ENCODE assay signal across 5 fruit fly cellular contexts in the genomic region with DNA sequence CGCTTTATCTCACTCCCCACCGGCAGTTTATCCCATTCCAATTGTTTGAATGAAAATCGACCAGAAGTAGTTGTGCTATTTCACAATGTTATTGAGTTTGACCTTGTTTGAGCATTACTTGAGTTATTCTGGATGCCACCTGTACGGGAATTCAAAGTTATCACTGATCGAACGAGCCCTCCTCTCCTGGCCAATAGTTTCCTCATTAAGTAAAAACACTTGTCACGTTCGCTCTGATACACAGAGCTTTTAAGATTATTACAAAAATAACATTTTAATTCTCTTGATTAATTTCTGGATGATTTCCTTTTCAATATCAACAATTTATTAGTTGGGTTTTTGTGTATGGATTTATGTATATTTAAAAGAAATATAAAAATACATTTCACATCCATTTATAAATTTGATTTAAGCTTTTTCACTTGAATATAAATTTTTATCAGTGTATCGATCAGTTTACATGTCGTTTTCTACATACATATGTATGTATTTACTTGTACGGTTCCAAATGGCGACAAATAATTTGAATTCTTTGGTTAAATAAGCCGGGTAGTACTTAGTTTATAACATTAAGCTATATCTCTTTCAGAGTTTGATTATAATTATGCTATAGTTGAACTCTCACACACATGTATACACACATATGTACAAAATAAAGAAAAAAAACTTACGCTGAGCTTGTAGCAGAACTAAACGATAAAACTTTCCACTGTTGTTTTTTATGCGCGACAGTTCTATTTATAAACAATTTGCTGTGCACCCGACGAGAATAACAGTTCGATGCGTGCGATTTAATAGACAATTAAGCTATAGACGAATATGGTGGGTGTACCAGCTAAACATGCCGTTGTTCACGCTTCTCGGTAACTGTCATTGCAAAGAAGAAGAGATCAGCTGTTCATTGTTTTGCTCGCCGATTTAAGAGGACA.
TF ChIP-seq lines count a peak whose summit lies in the region.

TSS of gene CG3609 (minus strand) at position 810 of the 929 bp plus-strand sequence.
TSS of gene CG15390 (plus strand) at position 896 of the 929 bp plus-strand sequence.

TF ChIP-seq in whole organism, adult, 20 proteins besides CTCF, POLR2A, EP300 and RAD21 (continued from another document):
- TF ChIP-seq tj (GFP tag; optimal IDR thresholded peaks at IDR 0.05; lab: Kevin White, UChicago) (peak; percentile 67), Mnt (GFP tag; optimal IDR thresholded peaks at IDR 0.05; lab: Kevin White, UChicago) (peak; percentile 96), ovo (GFP tag; optimal IDR thresholded peaks at IDR 0.05; lab: Kevin White, UChicago) (peak; percentile 79), CG14711 (tag; optimal IDR thresholded peaks at IDR 0.05; lab: Kevin White, UChicago) (peak; percentile 65), CG33017 (tag; optimal IDR thresholded peaks at IDR 0.05; lab: Kevin White, UChicago) (peak; percentile 92)

TF ChIP-seq in whole organism, embryonic, 481 proteins besides CTCF, POLR2A, EP300 and RAD21 (continued from another document and continues in another):
- TF ChIP-seq CG12942 (GFP tag; optimal IDR thresholded peaks at IDR 0.05; lab: Kevin White, UChicago) (peak; percentile 77), nerfin-2 (GFP tag; IDR thresholded peaks at IDR 0.05; lab: Robert Waterston, UW; ENCODE audit: partially characterized antibody) (no peak), Antp (GFP tag; optimal IDR thresholded peaks at IDR 0.05; lab: Kevin White, UChicago) (peak; percentile 94), CG12219 (GFP tag; optimal IDR thresholded peaks at IDR 0.05; lab: Kevin White, UChicago) (peak; percentile 76), Meics (GFP tag; optimal IDR thresholded peaks at IDR 0.05; lab: Kevin White, UChicago) (peak; percentile 70), Ravus (GFP tag; IDR thresholded peaks at IDR 0.05; lab: Robert Waterston, UW) (no peak; the same call in 1 of the 2 replicates), CG11695 (GFP tag; IDR thresholded peaks at IDR 0.05; lab: Robert Waterston, UW) (peak; percentile 65), gcm2 (GFP tag; optimal IDR thresholded peaks at IDR 0.05; lab: Kevin White, UChicago) (peak; percentile 68), CkIIα-i1 (GFP tag; IDR thresholded peaks at IDR 0.05; lab: Robert Waterston, UW) (0 out of 2 replicates have a peak, but pooled peaks have one; percentile 5), H2.0 (GFP tag; IDR thresholded peaks at IDR 0.05; lab: Robert Waterston, UW) (peak; percentile 79), ap (GFP tag; IDR thresholded peaks at IDR 0.05; lab: Robert Waterston, UW) (peak; percentile 30; the same call in 1 of the 2 replicates), tio (GFP tag; optimal IDR thresholded peaks at IDR 0.05; lab: Kevin White, UChicago) (peak; percentile 23), Camta (GFP tag; optimal IDR thresholded peaks at IDR 0.05; lab: Kevin White, UChicago) (peak; percentile 67), CG9727 (GFP tag; optimal IDR thresholded peaks at IDR 0.05; lab: Kevin White, UChicago) (peak; percentile 54), CG2202 (tag; optimal IDR thresholded peaks at IDR 0.05; lab: Kevin White, UChicago) (peak; percentile 28), Lim3 (GFP tag; IDR thresholded peaks at IDR 0.05; lab: Robert Waterston, UW) (no peak), CG16815 (GFP tag; optimal IDR thresholded peaks at IDR 0.05; lab: Kevin White, UChicago) (peak; percentile 48), btn (GFP tag; optimal IDR thresholded peaks at IDR 0.05; lab: Kevin White, UChicago) (peak; percentile 77), CG4360 (GFP tag; IDR thresholded peaks at IDR 0.05; lab: Robert Waterston, UW) (no peak), maf-S (GFP tag; optimal IDR thresholded peaks at IDR 0.05; lab: Kevin White, UChicago) (peak; percentile 90), sens-2 (GFP tag; IDR thresholded peaks at IDR 0.05; lab: Robert Waterston, UW) (peak; percentile 59), Nf-YC (tag; optimal IDR thresholded peaks at IDR 0.05; lab: Kevin White, UChicago) (peak; percentile 59), Neu2 (GFP tag; optimal IDR thresholded peaks at IDR 0.05; lab: Kevin White, UChicago; ENCODE audit: borderline replicate concordance) (no peak), so (GFP tag; IDR thresholded peaks at IDR 0.05; lab: Robert Waterston, UW) (no peak; the same call in 2 of the 3 replicates), CG2678 (tag; optimal IDR thresholded peaks at IDR 0.05; lab: Kevin White, UChicago) (peak; percentile 66), fu2 (GFP tag; optimal IDR thresholded peaks at IDR 0.05; lab: Kevin White, UChicago) (peak; percentile 83)

TF ChIP-seq in whole organism, prepupa, 60 proteins besides CTCF, POLR2A, EP300 and RAD21 (continued from another document and continues in another):
- TF ChIP-seq CG6808 (GFP tag; optimal IDR thresholded peaks at IDR 0.05; lab: Kevin White, UChicago) (peak; percentile 71), Eip78C (GFP tag; lab: Kevin White, UChicago) (peak; percentile 92), Hr4 (GFP tag; optimal IDR thresholded peaks at IDR 0.05; lab: Kevin White, UChicago) (peak; percentile 85), Hr39 (GFP tag; optimal IDR thresholded peaks at IDR 0.05; lab: Kevin White, UChicago) (peak; percentile 83), vri (GFP tag; optimal IDR thresholded peaks at IDR 0.05; lab: Kevin White, UChicago) (peak; percentile 89), Met (GFP tag; optimal IDR thresholded peaks at IDR 0.05; lab: Kevin White, UChicago) (peak; percentile 84), CG10669 (GFP tag; optimal IDR thresholded peaks at IDR 0.05; lab: Kevin White, UChicago) (peak; percentile 66), salr (GFP tag; optimal IDR thresholded peaks at IDR 0.05; lab: Kevin White, UChicago) (peak; percentile 73 to 76), CG9139 (GFP tag; optimal IDR thresholded peaks at IDR 0.05; lab: Kevin White, UChicago) (peak; percentile 76), CG6163 (GFP tag; IDR thresholded peaks at IDR 0.05; lab: Robert Waterston, UW) (peak; percentile 92), pdm3 (GFP tag; optimal IDR thresholded peaks at IDR 0.05; lab: Kevin White, UChicago) (peak; percentile 88), Blimp-1 (GFP tag; optimal IDR thresholded peaks at IDR 0.05; lab: Kevin White, UChicago) (peak; percentile 24), CG7368 (GFP tag; optimal IDR thresholded peaks at IDR 0.05; lab: Kevin White, UChicago) (peak; percentile 60), eg (GFP tag; IDR thresholded peaks at IDR 0.05; lab: Robert Waterston, UW) (peak; percentile 88), svp (GFP tag; lab: Kevin White, UChicago) (peak; percentile 88), fd59A (GFP tag; optimal IDR thresholded peaks at IDR 0.05; lab: Kevin White, UChicago) (peak; percentile 55), Gug (GFP tag; IDR thresholded peaks at IDR 0.05; lab: Robert Waterston, UW) (peak; percentile 46), CG8119 (GFP tag; IDR thresholded peaks at IDR 0.05; lab: Robert Waterston, UW) (peak; percentile 75), CG4318 (GFP tag; optimal IDR thresholded peaks at IDR 0.05; lab: Kevin White, UChicago) (peak; percentile 20), topi (GFP tag; optimal IDR thresholded peaks at IDR 0.05; lab: Kevin White, UChicago) (peak; percentile 73), CG31627 (GFP tag; optimal IDR thresholded peaks at IDR 0.05; lab: Kevin White, UChicago) (peak; percentile 83), fkh (GFP tag; optimal IDR thresholded peaks at IDR 0.05; lab: Kevin White, UChicago) (peak; percentile 76), Sox102F (GFP tag; optimal IDR thresholded peaks at IDR 0.05; lab: Kevin White, UChicago) (peak; percentile 89), CG3032 (tag; optimal IDR thresholded peaks at IDR 0.05; lab: Kevin White, UChicago) (peak; percentile 41), CG10631 (GFP tag; optimal IDR thresholded peaks at IDR 0.05; lab: Kevin White, UChicago) (peak; percentile 65), CG1621 (tag; optimal IDR thresholded peaks at IDR 0.05; lab: Kevin White, UChicago) (peak; percentile 79), CG11762 (GFP tag; optimal IDR thresholded peaks at IDR 0.05; lab: Kevin White, UChicago; ENCODE audit: insufficient read depth) (no peak), Hr38 (GFP tag; optimal IDR thresholded peaks at IDR 0.05; lab: Kevin White, UChicago) (peak; percentile 76), CG15336 (GFP tag; IDR thresholded peaks at IDR 0.05; lab: Robert Waterston, UW) (peak; percentile 78), fd85E (GFP tag; optimal IDR thresholded peaks at IDR 0.05; lab: Kevin White, UChicago) (no peak)

TF ChIP-seq in whole organism, pupa, 21 proteins besides CTCF, POLR2A, EP300 and RAD21 (continued from another document):
- peak; percentile 54 for TF ChIP-seq CG14655 (GFP tag; optimal IDR thresholded peaks at IDR 0.05; lab: Kevin White, UChicago)
- peak; percentile 49 for TF ChIP-seq CG8159 (tag; optimal IDR thresholded peaks at IDR 0.05; lab: Kevin White, UChicago)
- TF ChIP-seq Snoo (tag; optimal IDR thresholded peaks at IDR 0.05; lab: Kevin White, UChicago): peak; percentile 60

TF ChIP-seq in whole organism, wandering third instar larva, 38 proteins besides CTCF, POLR2A, EP300 and RAD21 (continued from another document):
- TF ChIP-seq Hr83 (GFP tag; optimal IDR thresholded peaks at IDR 0.05; lab: Kevin White, UChicago; ENCODE audit: poor library complexity, severe bottlenecking) (peak; percentile 98), Mio (GFP tag; optimal IDR thresholded peaks at IDR 0.05; lab: Kevin White, UChicago) (peak; percentile 62), lola (GFP tag; optimal IDR thresholded peaks at IDR 0.05; lab: Kevin White, UChicago) (no peak), brk (GFP tag; optimal IDR thresholded peaks at IDR 0.05; lab: Kevin White, UChicago) (peak; percentile 59), Hr78 (GFP tag; optimal IDR thresholded peaks at IDR 0.05; lab: Kevin White, UChicago) (no peak), Rel (GFP tag; optimal IDR thresholded peaks at IDR 0.05; lab: Kevin White, UChicago) (peak; percentile 37), Rel (tag; optimal IDR thresholded peaks at IDR 0.05; lab: Kevin White, UChicago) (peak; percentile 61), OdsH (GFP tag; optimal IDR thresholded peaks at IDR 0.05; lab: Kevin White, UChicago) (peak; percentile 86), CG9705 (GFP tag; optimal IDR thresholded peaks at IDR 0.05; lab: Kevin White, UChicago) (peak; percentile 49), dl (GFP tag; optimal IDR thresholded peaks at IDR 0.05; lab: Kevin White, UChicago; ENCODE audit: insufficient read depth in 1 of 2, partially characterized antibody in 2 of 2) (no peak), sv (GFP tag; optimal IDR thresholded peaks at IDR 0.05; lab: Kevin White, UChicago) (peak; percentile 83), usp (GFP tag; optimal IDR thresholded peaks at IDR 0.05; lab: Kevin White, UChicago) (no peak), N (GFP tag; optimal IDR thresholded peaks at IDR 0.05; lab: Kevin White, UChicago) (no peak), fru (GFP tag; optimal IDR thresholded peaks at IDR 0.05; lab: Kevin White, UChicago) (peak; percentile 84), HLH106 (tag; optimal IDR thresholded peaks at IDR 0.05; lab: Kevin White, UChicago) (peak; percentile 76), h (GFP tag; optimal IDR thresholded peaks at IDR 0.05; lab: Kevin White, UChicago) (peak; percentile 91), Hnf4 (GFP tag; optimal IDR thresholded peaks at IDR 0.05; lab: Kevin White, UChicago) (peak; percentile 94), psq (GFP tag; optimal IDR thresholded peaks at IDR 0.05; lab: Kevin White, UChicago) (peak; percentile 71), CG32264 (GFP tag; optimal IDR thresholded peaks at IDR 0.05; lab: Kevin White, UChicago) (peak; percentile 51), Dfd (GFP tag; optimal IDR thresholded peaks at IDR 0.05; lab: Kevin White, UChicago) (no peak), GATAd (GFP tag; optimal IDR thresholded peaks at IDR 0.05; lab: Kevin White, UChicago) (peak; percentile 40)
